Fruit fly (Drosophila melanogaster) whole organism, wandering third instar larva: ENCODE data around the gene CG13471.

Experiments used
- CG32264 ChIP-seq: fragments of 200-800 bp; sonication (Bioruptor generic); optimal IDR thresholded peaks from 2 replicates; lab custom pipeline; 2016; ENCODE audit warnings: missing biosample characterization, missing genetic modification characterization
- CrebA ChIP-seq: fragments of 200-800 bp; sonication (Bioruptor generic); optimal IDR thresholded peaks from 2 replicates; lab custom pipeline; 2016; ENCODE audit warnings: missing biosample characterization, mild to moderate bottlenecking, missing genetic modification characterization, borderline replicate concordance
- Dfd ChIP-seq: fragments of >200 bp; optimal IDR thresholded peaks from 2 replicates; lab custom pipeline; 2017; ENCODE audit warnings: missing biosample characterization, missing genetic modification characterization
- Dif ChIP-seq: fragments of 200-275, 200-300 bp; sonication (Bioruptor generic); optimal IDR thresholded peaks from 2 replicates; lab custom pipeline; 2018; ENCODE audit warnings: missing biosample characterization, missing genetic modification characterization; ENCODE audit not compliant: partially characterized antibody
- GATAd ChIP-seq: sonication (Bioruptor generic); optimal IDR thresholded peaks from 2 replicates; lab custom pipeline; 2016; ENCODE audit warnings: missing biosample characterization, missing genetic modification characterization
- Hnf4 ChIP-seq: fragments of 200-800 bp; sonication (Bioruptor generic); optimal IDR thresholded peaks from 2 replicates; lab custom pipeline; 2016; ENCODE audit warnings: missing biosample characterization, mild to moderate bottlenecking, missing genetic modification characterization
- Hr83 ChIP-seq: fragments of 200-300 bp; sonication (Bioruptor generic); optimal IDR thresholded peaks from 2 replicates; lab custom pipeline; 2016; ENCODE audit warnings: missing biosample characterization, mild to moderate bottlenecking, missing genetic modification characterization, moderate library complexity; ENCODE audit not compliant: poor library complexity, severe bottlenecking
- Jra ChIP-seq: sonication (Bioruptor generic); optimal IDR thresholded peaks from 2 replicates; lab custom pipeline; 2016; ENCODE audit warnings: missing biosample characterization, missing genetic modification characterization
- Myc ChIP-seq: fragments of >200 bp; optimal IDR thresholded peaks from 2 replicates; lab custom pipeline; 2017
- OdsH ChIP-seq: fragments of 200-800 bp; sonication (Bioruptor generic); optimal IDR thresholded peaks from 2 replicates; lab custom pipeline; 2016; ENCODE audit warnings: missing biosample characterization, mild to moderate bottlenecking, missing genetic modification characterization
- Rel ChIP-seq, 2 experiments: fragments of 200-800 bp; sonication (Bioruptor generic) in 1 of 2; optimal IDR thresholded peaks; 2 replicates in 1 of 2; 3 replicates in 1 of 2; lab custom pipeline; 2016 to 2019; ENCODE audit warnings: mild to moderate bottlenecking in 2 of 2, missing biosample characterization in 2 of 2, missing genetic modification characterization in 2 of 2, moderate library complexity in 1 of 2
- Sp1 ChIP-seq: fragments of 200-800 bp; sonication (Bioruptor generic); optimal IDR thresholded peaks from 3 replicates; lab custom pipeline; 2019; ENCODE audit warnings: missing biosample characterization, mild to moderate bottlenecking, missing genetic modification characterization, moderate library complexity
- Vsx2 ChIP-seq: fragments of 200-300, 225-300 bp; sonication (Bioruptor generic); optimal IDR thresholded peaks from 2 replicates; lab custom pipeline; 2018; ENCODE audit warnings: missing biosample characterization, missing genetic modification characterization; ENCODE audit not compliant: partially characterized antibody
- br ChIP-seq: fragments of 200-800 bp; sonication (Bioruptor generic); optimal IDR thresholded peaks from 2 replicates; lab custom pipeline; 2016; ENCODE audit warnings: missing biosample characterization, missing genetic modification characterization
- brk ChIP-seq: fragments of 200-800 bp; sonication (Bioruptor generic); optimal IDR thresholded peaks from 2 replicates; lab custom pipeline; 2016; ENCODE audit warnings: missing biosample characterization, mild to moderate bottlenecking, missing genetic modification characterization
- dl ChIP-seq, 2 experiments: fragments of 175-275, 200-275 bp in 1 of 2; fragments of 200-275 bp in 1 of 2; sonication (Bioruptor generic); optimal IDR thresholded peaks; lab custom pipeline; 2018; ENCODE audit warnings: mild to moderate bottlenecking in 2 of 2, missing biosample characterization in 2 of 2, missing genetic modification characterization in 2 of 2, moderate library complexity in 2 of 2; ENCODE audit not compliant: partially characterized antibody in 2 of 2, insufficient read depth in 1 of 2
- ey ChIP-seq: fragments of 200-800 bp; sonication (Bioruptor generic); optimal IDR thresholded peaks from 2 replicates; lab custom pipeline; 2016; ENCODE audit warnings: missing biosample characterization, missing genetic modification characterization
- fru ChIP-seq: fragments of 200-800 bp; sonication (Bioruptor generic); optimal IDR thresholded peaks from 3 replicates; lab custom pipeline; 2016; ENCODE audit warnings: missing biosample characterization, mild to moderate bottlenecking, missing genetic modification characterization
- h ChIP-seq: fragments of 200-800 bp; sonication (Bioruptor generic); optimal IDR thresholded peaks from 3 replicates; lab custom pipeline; 2016; ENCODE audit warnings: missing biosample characterization, mild to moderate bottlenecking, missing genetic modification characterization
- jim ChIP-seq: fragments of 175-275, 200-325 bp; sonication (Bioruptor generic); optimal IDR thresholded peaks from 2 replicates; lab custom pipeline; 2016; ENCODE audit warnings: missing biosample characterization, mild to moderate bottlenecking, missing genetic modification characterization
- pan ChIP-seq: fragments of >200 bp; optimal IDR thresholded peaks from 2 replicates; lab custom pipeline; 2017
- psq ChIP-seq: fragments of 200-800 bp; sonication (Bioruptor generic); optimal IDR thresholded peaks from 3 replicates; lab custom pipeline; 2017; ENCODE audit warnings: missing biosample characterization, mild to moderate bottlenecking, missing genetic modification characterization, moderate library complexity
- sage ChIP-seq: fragments of 200-800 bp; sonication (Bioruptor generic); optimal IDR thresholded peaks from 2 replicates; lab custom pipeline; 2016; ENCODE audit warnings: missing biosample characterization, mild to moderate bottlenecking, missing genetic modification characterization
- sv ChIP-seq: fragments of 200-800 bp; sonication (Bioruptor generic); optimal IDR thresholded peaks from 3 replicates; lab custom pipeline; 2016; ENCODE audit warnings: missing biosample characterization, missing genetic modification characterization
- usp ChIP-seq: fragments of >200 bp; optimal IDR thresholded peaks from 2 replicates; lab custom pipeline; 2017; ENCODE audit warnings: missing biosample characterization, missing genetic modification characterization
- woc ChIP-seq: sonication (Bioruptor generic); optimal IDR thresholded peaks from 2 replicates; lab custom pipeline; 2016; ENCODE audit warnings: missing biosample characterization, mild to moderate bottlenecking, missing genetic modification characterization

Gene CG13471

dm6 chr3L:14755951-14756723, 22.8 kb upstream of the CG13471 start (continued):
- TF ChIP-seq br (GFP tag; lab: Kevin White, UChicago): peak; percentile 74
- no peak for TF ChIP-seq Myc (lab: Kevin White, UChicago)
- TF ChIP-seq Rel (GFP tag; optimal IDR thresholded peaks at IDR 0.05; lab: Kevin White, UChicago): peak; percentile 63
- peak; percentile 39 for TF ChIP-seq Rel (tag; optimal IDR thresholded peaks at IDR 0.05; lab: Kevin White, UChicago)

- peak; percentile 77 for TF ChIP-seq h (GFP tag; lab: Kevin White, UChicago)
- peak; percentile 92 for TF ChIP-seq Rel (GFP tag; optimal IDR thresholded peaks at IDR 0.05; lab: Kevin White, UChicago)
- TF ChIP-seq Rel (tag; optimal IDR thresholded peaks at IDR 0.05; lab: Kevin White, UChicago): no peak
- TF ChIP-seq Hr83 (GFP tag; lab: Kevin White, UChicago): peak; percentile 66
- TF ChIP-seq br (GFP tag; lab: Kevin White, UChicago): peak; percentile 65
- no peak for TF ChIP-seq Dfd (GFP tag; lab: Kevin White, UChicago)
- peak; percentile 52 for TF ChIP-seq jim (GFP tag; lab: Kevin White, UChicago)
- peak; percentile 59 for TF ChIP-seq fru
- TF ChIP-seq CrebA (GFP tag; lab: Kevin White, UChicago): peak; percentile 80
- peak; percentile 36 for TF ChIP-seq brk
- TF ChIP-seq Dif (GFP tag; lab: Kevin White, UChicago): peak; percentile 89
- peak; percentile 64 for TF ChIP-seq Jra (GFP tag; lab: Kevin White, UChicago)
- no peak for TF ChIP-seq pan
- peak; percentile 86 for TF ChIP-seq Vsx2
- peak; percentile 55 for TF ChIP-seq CG32264 (GFP tag; lab: Kevin White, UChicago)
- no peak for TF ChIP-seq Sp1
- no peak for TF ChIP-seq psq
- peak; percentile 39 to 83 for TF ChIP-seq dl (GFP tag; optimal IDR thresholded peaks at IDR 0.05; lab: Kevin White, UChicago; ENCODE audit: insufficient read depth in 1 of 2, partially characterized antibody in 2 of 2)
- no peak for TF ChIP-seq ey (GFP tag; lab: Kevin White, UChicago)
- no peak for TF ChIP-seq OdsH (GFP tag; lab: Kevin White, UChicago)
- peak; percentile 71 for TF ChIP-seq Hnf4 (GFP tag; lab: Kevin White, UChicago)
- TF ChIP-seq woc (GFP tag; lab: Kevin White, UChicago): no peak
- TF ChIP-seq, all 38 proteins: peak for 14
Observed at dm6 chr3L:14755046-14755643, 21.8 kb upstream of the CG13471 start.

DNA sequence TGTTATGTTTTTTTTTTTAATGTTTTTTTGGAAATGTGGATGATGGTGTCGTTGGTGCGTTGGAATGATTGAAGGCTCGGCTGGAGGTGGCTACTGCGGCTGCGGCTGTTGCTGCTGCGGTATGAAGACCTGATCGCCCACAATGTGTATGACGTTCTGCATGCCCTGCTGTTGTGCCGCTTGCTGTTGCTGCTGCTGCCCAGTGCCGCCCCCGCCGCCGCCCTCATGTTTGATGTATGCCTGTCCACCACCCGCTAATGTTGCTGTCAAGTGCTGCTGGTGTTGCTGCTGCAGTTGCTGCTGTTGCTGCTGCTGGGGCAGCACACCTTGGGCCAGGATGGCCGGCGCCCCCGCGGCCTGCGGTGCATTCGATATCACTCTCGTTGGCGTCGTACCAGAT, 19.5 kb upstream of the CG13471 start:
- no peak for TF ChIP-seq usp (GFP tag; lab: Kevin White, UChicago)
- peak; percentile 89 for TF ChIP-seq Dfd (GFP tag; lab: Kevin White, UChicago)
- no peak for TF ChIP-seq sv

dm6 chr3L:14751056-14751671, 17.8 kb upstream of the CG13471 start:
- peak; percentile 91 for TF ChIP-seq Dfd (GFP tag; lab: Kevin White, UChicago)
- no peak for TF ChIP-seq GATAd (GFP tag; lab: Kevin White, UChicago)

- TF ChIP-seq Hr83 (GFP tag; lab: Kevin White, UChicago) (no peak), brk (peak; percentile 2), sage (GFP tag; lab: Kevin White, UChicago) (no peak), woc (GFP tag; lab: Kevin White, UChicago) (no peak), psq (peak; percentile 90)
Observed at dm6 chr3L:14743106-14743692, 9.9 kb upstream of the CG13471 start.
